Fruit fly (Drosophila melanogaster) whole organism, embryonic: Measurements from ENCODE around the gene Ubi-p63E.

Experiments
- Adf1 ChIP-seq: fragments of 200-800 bp; sonication (Bioruptor generic); IDR thresholded peaks from 2 replicates; pipeline ENCODE4 v1.3.6; 2022; ENCODE audit warnings: missing biosample characterization, missing genetic modification characterization
- Atf-2 ChIP-seq: fragments of 200-800 bp; sonication (Bioruptor generic); optimal IDR thresholded peaks from 2 replicates; lab custom pipeline; 2016; ENCODE audit warnings: missing biosample characterization, missing genetic modification characterization
- Atf6 ChIP-seq: fragments of 200-800 bp; sonication (Bioruptor generic); IDR thresholded peaks from 2 replicates; pipeline ENCODE4 v1.3.6; 2022; ENCODE audit warnings: missing biosample characterization, missing genetic modification characterization
- CG13894 ChIP-seq: fragments of 200-800 bp; sonication (Bioruptor generic); optimal IDR thresholded peaks from 3 replicates; lab custom pipeline; 2018; ENCODE audit warnings: missing biosample characterization, mild to moderate bottlenecking, missing genetic modification characterization, moderate library complexity
- CG15269 ChIP-seq: fragments of 200-800 bp; sonication (Bioruptor generic); optimal IDR thresholded peaks from 2 replicates; lab custom pipeline; 2018; ENCODE audit warnings: missing biosample characterization, mild to moderate bottlenecking, missing genetic modification characterization, moderate library complexity
- CG1792 ChIP-seq: fragments of 200-800 bp; sonication (Bioruptor generic); optimal IDR thresholded peaks from 2 replicates; lab custom pipeline; 2016; ENCODE audit warnings: missing biosample characterization, missing genetic modification characterization
- CG18599 ChIP-seq: fragments of 200-800 bp; sonication (Bioruptor generic); optimal IDR thresholded peaks from 3 replicates; lab custom pipeline; 2017; ENCODE audit warnings: missing biosample characterization, missing genetic modification characterization, mild to moderate bottlenecking, moderate library complexity, missing genetic modification reagents
- CG34376 ChIP-seq: fragments of 200-800 bp; sonication (Bioruptor generic); optimal IDR thresholded peaks from 2 replicates; lab custom pipeline; 2018; ENCODE audit warnings: missing biosample characterization, mild to moderate bottlenecking, missing genetic modification characterization
- CG3726 ChIP-seq: fragments of 200-800 bp; sonication (Bioruptor generic); IDR thresholded peaks from 3 replicates; pipeline ENCODE4, ENCODE4 v1.3.6; 2022; ENCODE audit warnings: missing biosample characterization, missing genetic modification characterization
- CG8290 ChIP-seq, 3 experiments: fragments of 200-800 bp; sonication (Bioruptor generic); optimal IDR thresholded peaks; 2 replicates each; lab custom pipeline; 2016 to 2019; ENCODE audit warnings: missing biosample characterization in 3 of 3, missing genetic modification characterization in 3 of 3, mild to moderate bottlenecking in 2 of 3, moderate library complexity in 1 of 3
- Deaf1 ChIP-seq: fragments of 200-800 bp; optimal IDR thresholded peaks from 3 replicates; lab custom pipeline; 2019; ENCODE audit warnings: missing biosample characterization, mild to moderate bottlenecking, missing genetic modification characterization, moderate library complexity
- Fer1 ChIP-seq: fragments of 200-800 bp; sonication (Bioruptor generic); optimal IDR thresholded peaks from 2 replicates; lab custom pipeline; 2017; ENCODE audit warnings: missing biosample characterization, mild to moderate bottlenecking, missing genetic modification characterization
- GATAe ChIP-seq: fragments of 200-800 bp; sonication (Bioruptor generic); conservative IDR thresholded peaks from 2 replicates; pipeline ENCODE4 v1.3.6; 2022; ENCODE audit warnings: missing biosample characterization, missing genetic modification characterization
- HmgZ ChIP-seq: fragments of 200-800 bp; sonication (Bioruptor generic); optimal IDR thresholded peaks from 2 replicates; lab custom pipeline; 2018; ENCODE audit warnings: missing biosample characterization, mild to moderate bottlenecking, missing genetic modification characterization
- Hmr ChIP-seq: fragments of 200-800 bp; sonication (Bioruptor generic); optimal IDR thresholded peaks from 3 replicates; lab custom pipeline; 2017; ENCODE audit warnings: mild to moderate bottlenecking, missing biosample characterization, missing genetic modification reagents, missing genetic modification characterization
- Med ChIP-seq: fragments of 200-800 bp; sonication (Bioruptor generic); peaks from one replicate; lab custom pipeline; 2016; ENCODE audit warnings: missing biosample characterization, missing genetic modification characterization, mild to moderate bottlenecking, inconsistent platforms, moderate library complexity
- Nf-YB ChIP-seq: fragments of 200-800 bp; sonication (Bioruptor generic); optimal IDR thresholded peaks from 3 replicates; lab custom pipeline; 2019; ENCODE audit warnings: missing biosample characterization, mild to moderate bottlenecking, missing genetic modification characterization, moderate library complexity
- Rfx ChIP-seq: fragments of 200-800 bp; sonication (Bioruptor generic); IDR thresholded peaks from 2 replicates; pipeline ENCODE4 v1.3.6; 2022; ENCODE audit warnings: missing biosample characterization, missing genetic modification characterization
- abd-A ChIP-seq: fragments of 200-800 bp; sonication (Bioruptor generic); optimal IDR thresholded peaks from 3 replicates; lab custom pipeline; 2019; ENCODE audit warnings: missing biosample characterization, mild to moderate bottlenecking, missing genetic modification characterization, moderate library complexity
- ap ChIP-seq: fragments of 200-800 bp; sonication (Bioruptor generic); IDR thresholded peaks from 2 replicates; pipeline ENCODE4 v1.3.6; 2022; ENCODE audit warnings: missing biosample characterization, missing genetic modification characterization
- bab2 ChIP-seq: fragments of 200-800 bp; sonication (Bioruptor generic); optimal IDR thresholded peaks from 2 replicates; lab custom pipeline; 2016; ENCODE audit warnings: missing biosample characterization, missing genetic modification characterization
- cwo ChIP-seq: fragments of 200-800 bp; sonication (Bioruptor generic); optimal IDR thresholded peaks from 3 replicates; lab custom pipeline; 2017; ENCODE audit warnings: missing biosample characterization, missing genetic modification characterization, mild to moderate bottlenecking, moderate library complexity, missing genetic modification reagents
- exex ChIP-seq: fragments of 200-800 bp; sonication (Bioruptor generic); optimal IDR thresholded peaks from 4 replicates; lab custom pipeline; 2018; ENCODE audit warnings: missing biosample characterization, mild to moderate bottlenecking, missing genetic modification characterization, moderate library complexity
- gfzf ChIP-seq: fragments of 200-800 bp; sonication (Bioruptor generic); optimal IDR thresholded peaks from 2 replicates; lab custom pipeline; 2016; ENCODE audit warnings: missing biosample characterization, mild to moderate bottlenecking, missing genetic modification characterization, moderate library complexity
- grn ChIP-seq: fragments of 200-800 bp; sonication (Bioruptor generic); optimal IDR thresholded peaks from 3 replicates; lab custom pipeline; 2017; ENCODE audit warnings: missing biosample characterization, missing genetic modification characterization
- lab ChIP-seq: fragments of 200-800 bp; sonication (Bioruptor generic); optimal IDR thresholded peaks from 3 replicates; lab custom pipeline; 2017; ENCODE audit warnings: missing biosample characterization, missing genetic modification characterization, mild to moderate bottlenecking, moderate library complexity, missing genetic modification reagents
- lola ChIP-seq, 3 experiments: fragments of >200 bp in 2 of 3; fragments of 200-800 bp in 1 of 3; sonication (Bioruptor generic) in 1 of 3; optimal IDR thresholded peaks; 2 replicates each; lab custom pipeline; 2017 to 2019; ENCODE audit warnings: missing biosample characterization in 3 of 3, missing genetic modification characterization in 3 of 3, mild to moderate bottlenecking in 1 of 3, moderate library complexity in 1 of 3
- luna ChIP-seq: fragments of 200-800 bp; sonication (Bioruptor generic); optimal IDR thresholded peaks from 2 replicates; lab custom pipeline; 2016; ENCODE audit warnings: missing biosample characterization, missing genetic modification characterization
- mirr ChIP-seq: fragments of 200-800 bp; sonication (Bioruptor generic); optimal IDR thresholded peaks from 3 replicates; lab custom pipeline; 2018; ENCODE audit warnings: missing biosample characterization, mild to moderate bottlenecking, missing genetic modification characterization
- schlank ChIP-seq: fragments of 200-800 bp; sonication (Bioruptor generic); optimal IDR thresholded peaks from 2 replicates; lab custom pipeline; 2018; ENCODE audit warnings: missing biosample characterization, mild to moderate bottlenecking, missing genetic modification characterization
- sd ChIP-seq: fragments of 200-800 bp; sonication (Bioruptor generic); optimal IDR thresholded peaks from 3 replicates; lab custom pipeline; 2018; ENCODE audit warnings: missing biosample characterization, mild to moderate bottlenecking, missing genetic modification characterization, moderate library complexity
- sima ChIP-seq: fragments of 200-800 bp; sonication (Bioruptor generic); optimal IDR thresholded peaks from 2 replicates; lab custom pipeline; 2016; ENCODE audit warnings: missing biosample characterization, missing genetic modification characterization
- sob ChIP-seq: fragments of 200-800 bp; sonication (Bioruptor generic); IDR thresholded peaks from 2 replicates; pipeline ENCODE4 v1.3.6; 2022; ENCODE audit warnings: missing biosample characterization, missing genetic modification characterization
- sug ChIP-seq: fragments of 200-800 bp; optimal IDR thresholded peaks from 2 replicates; lab custom pipeline; 2019; ENCODE audit warnings: missing biosample characterization, mild to moderate bottlenecking, missing genetic modification characterization, moderate library complexity

Ubi-p63E gene

dm6 chr3L:3925487-3925886, 22.5 kb upstream of the Ubi-p63E start:
- no peak for TF ChIP-seq Atf-2 (GFP tag; lab: Kevin White, UChicago)
- peak; percentile 37 for TF ChIP-seq HmgZ (tag; lab: Kevin White, UChicago)
- peak; percentile 54 for TF ChIP-seq Hmr (GFP tag; lab: Kevin White, UChicago)
- TF ChIP-seq exex (tag; lab: Kevin White, UChicago): peak; percentile 76
- no peak for TF ChIP-seq bab2 (GFP tag; lab: Kevin White, UChicago)
- peak; percentile 65 for TF ChIP-seq sd (tag; lab: Kevin White, UChicago)
- peak; percentile 41 for TF ChIP-seq lab
- peak; percentile 42; the same call in 1 of the 2 replicates for TF ChIP-seq Atf6 (GFP tag; lab: Robert Waterston, UW)
- peak; percentile 83 for TF ChIP-seq sug (tag; lab: Kevin White, UChicago)
- TF ChIP-seq cwo (GFP tag; lab: Kevin White, UChicago): peak; percentile 71
- TF ChIP-seq Rfx (GFP tag; lab: Robert Waterston, UW): peak; percentile 36; the same call in 1 of the 2 replicates
- peak; percentile 17 for TF ChIP-seq schlank (tag; lab: Kevin White, UChicago)
- TF ChIP-seq CG18599 (GFP tag; lab: Kevin White, UChicago): peak; percentile 17
- peak; percentile 69 for TF ChIP-seq Med (GFP tag; lab: Kevin White, UChicago)
- TF ChIP-seq Deaf1: peak; percentile 97
- TF ChIP-seq abd-A (tag; lab: Kevin White, UChicago): peak; percentile 29
- TF ChIP-seq CG15269: no peak
- TF ChIP-seq CG13894: peak; percentile 77
- peak; percentile 2 for TF ChIP-seq mirr (GFP tag; lab: Kevin White, UChicago)
- TF ChIP-seq CG8290 (GFP tag; optimal IDR thresholded peaks at IDR 0.05; lab: Kevin White, UChicago): no peak
- peak in 1 of 2 experiments; percentile 45 for TF ChIP-seq CG8290 (tag; optimal IDR thresholded peaks at IDR 0.05; lab: Kevin White, UChicago)
- 0 out of 2 replicates have a peak, but pooled peaks have one; percentile 9 for TF ChIP-seq sob (GFP tag; lab: Robert Waterston, UW)
- TF ChIP-seq ap (GFP tag; lab: Robert Waterston, UW): no peak
- no peak for TF ChIP-seq CG3726 (GFP tag; lab: Robert Waterston, UW)
- 0 out of 2 replicates have a peak, but pooled peaks have one; percentile 22 for TF ChIP-seq GATAe (GFP tag; lab: Robert Waterston, UW)
- TF ChIP-seq CG1792: no peak
- peak; percentile 8 for TF ChIP-seq Fer1 (GFP tag; lab: Kevin White, UChicago)
- TF ChIP-seq sima (GFP tag; lab: Kevin White, UChicago): no peak
- TF ChIP-seq CG34376 (GFP tag; lab: Kevin White, UChicago): peak; percentile 60
- TF ChIP-seq grn (GFP tag; lab: Kevin White, UChicago): peak; percentile 21
- TF ChIP-seq Adf1 (GFP tag; lab: Robert Waterston, UW): peak; percentile 42; the same call in 1 of the 2 replicates

- TF ChIP-seq CG34376 (GFP tag; lab: Kevin White, UChicago) (peak; percentile 47), grn (GFP tag; lab: Kevin White, UChicago) (peak; percentile 49), lola (GFP tag; optimal IDR thresholded peaks at IDR 0.05; lab: Kevin White, UChicago) (no peak), GATAe (GFP tag; lab: Robert Waterston, UW) (peak; percentile 57; the same call in 1 of the 2 replicates), gfzf (GFP tag; lab: Kevin White, UChicago) (no peak), luna (no peak), mirr (GFP tag; lab: Kevin White, UChicago) (peak; percentile 73), Nf-YB (GFP tag; lab: Kevin White, UChicago) (no peak), exex (tag; lab: Kevin White, UChicago) (peak; percentile 91), cwo (GFP tag; lab: Kevin White, UChicago) (peak; percentile 12)
Measured at dm6 chr3L:3923631-3924274, 20.8 kb upstream of the Ubi-p63E start.
